Worm (Caenorhabditis elegans): ENCODE data around the gene ZK688.10.

Gene ZK688.10

ce11 chrIII:7854494-7855184, 42.2 kb downstream of the ZK688.10 start, which contains the start of gene rpl-35:
rpl-35 (plus strand) TSS chrIII:7855134.
- TF ChIP-seq F39B2.1 (GFP tag; IDR thresholded peaks at IDR 0.05) = peak; percentile 95
- peak; percentile 97 for TF ChIP-seq cebp-1 (GFP tag; IDR thresholded peaks at IDR 0.05)
- peak; percentile 99 for TF ChIP-seq cebp-1 (tag; optimal IDR thresholded peaks at IDR 0.05)
- peak; percentile 10 for TF ChIP-seq ama-1 (optimal IDR thresholded peaks at IDR 0.05)
- TF ChIP-seq ama-1 (GFP tag; optimal IDR thresholded peaks at IDR 0.05) = peak; percentile 62 to 79
- peak; percentile 98 for TF ChIP-seq aptf-2 (GFP tag; conservative IDR thresholded peaks at IDR 0.05)
- peak; percentile 93 for TF ChIP-seq sea-2 (GFP tag; IDR thresholded peaks at IDR 0.05)
- peak; percentile 96 for TF ChIP-seq ztf-22 (GFP tag; optimal IDR thresholded peaks at IDR 0.05)
- peak; percentile 94 for TF ChIP-seq madf-8 (GFP tag; conservative IDR thresholded peaks at IDR 0.05)
- TF ChIP-seq nhr-90 (tag; optimal IDR thresholded peaks at IDR 0.05) = peak; percentile 93
- peak; percentile 57 for TF ChIP-seq B0261.1 (tag; optimal IDR thresholded peaks at IDR 0.05)
- peak; percentile 93 for TF ChIP-seq gei-17 (GFP tag; optimal IDR thresholded peaks at IDR 0.05)
- peak; percentile 90 for TF ChIP-seq attf-6 (GFP tag; IDR thresholded peaks at IDR 0.05)
- TF ChIP-seq Y95B8A.8 (GFP tag; IDR thresholded peaks at IDR 0.05) = peak; percentile 100
- peak; percentile 73 for TF ChIP-seq fkh-3 (tag; optimal IDR thresholded peaks at IDR 0.05)
- TF ChIP-seq nhr-179 (tag; optimal IDR thresholded peaks at IDR 0.05) = no peak
- TF ChIP-seq Y67H2A.10 (GFP tag; conservative IDR thresholded peaks at IDR 0.05) = peak; percentile 97
- peak; percentile 93; the same call in 1 of the 2 replicates for TF ChIP-seq ceh-40 (GFP tag; IDR thresholded peaks at IDR 0.05)
- TF ChIP-seq let-607 (tag; optimal IDR thresholded peaks at IDR 0.05) = peak; percentile 94 to 97
- peak; percentile 96; the same call in 1 of the 2 replicates for TF ChIP-seq aptf-3 (GFP tag; IDR thresholded peaks at IDR 0.05)
- TF ChIP-seq snpc-1.3 (tag; optimal IDR thresholded peaks at IDR 0.05; ENCODE audit: insufficient read depth) = peak; percentile 98
- TF ChIP-seq F10E7.11 (tag; optimal IDR thresholded peaks at IDR 0.05) = peak; percentile 89
- TF ChIP-seq pbrm-1 (GFP tag; IDR thresholded peaks at IDR 0.05) = peak; percentile 100
- peak; percentile 98 for TF ChIP-seq nhr-80 (tag; optimal IDR thresholded peaks at IDR 0.05)
- peak; percentile 85 for TF ChIP-seq egrh-3 (GFP tag; IDR thresholded peaks at IDR 0.05)
- peak; percentile 99 for TF ChIP-seq lir-1 (GFP tag; conservative IDR thresholded peaks at IDR 0.05)
- peak; percentile 86 for TF ChIP-seq mel-28 (tag; optimal IDR thresholded peaks at IDR 0.05; ENCODE audit: borderline replicate concordance)
- peak; percentile 99 for TF ChIP-seq egl-44 (GFP tag; IDR thresholded peaks at IDR 0.05)
- peak; percentile 100 for TF ChIP-seq B0336.3 (GFP tag; IDR thresholded peaks at IDR 0.05)
- peak; percentile 99 for TF ChIP-seq ZK185.1 (tag; optimal IDR thresholded peaks at IDR 0.05; ENCODE audit: poor library complexity, severe bottlenecking)
- TF ChIP-seq hmg-20 (GFP tag; IDR thresholded peaks at IDR 0.05) = peak; percentile 96
- peak; percentile 96 for TF ChIP-seq F33H1.4 (GFP tag; IDR thresholded peaks at IDR 0.05)
- peak; percentile 100 for TF ChIP-seq C17E4.6 (GFP tag; IDR thresholded peaks at IDR 0.05)
- peak; percentile 99 for TF ChIP-seq let-526 (GFP tag; IDR thresholded peaks at IDR 0.05)
- peak; percentile 99 for TF ChIP-seq K11D2.4 (GFP tag; IDR thresholded peaks at IDR 0.05)
- peak; percentile 92 for TF ChIP-seq attf-3 (GFP tag; conservative IDR thresholded peaks at IDR 0.05)
- TF ChIP-seq lin-35 (GFP tag; optimal IDR thresholded peaks at IDR 0.05) = peak; percentile 97 to 100 (median 99)
- TF ChIP-seq tbp1 (GFP tag; optimal IDR thresholded peaks at IDR 0.05) = peak; percentile 83
- TF ChIP-seq F22D6.2 (tag; optimal IDR thresholded peaks at IDR 0.05) = peak; percentile 94
- TF ChIP-seq rpc-1 (optimal IDR thresholded peaks at IDR 0.05) = peak; percentile 45
- TF ChIP-seq rpc-1 (tag; optimal IDR thresholded peaks at IDR 0.05) = peak; percentile 21
- no peak for TF ChIP-seq hlh-12 (tag; optimal IDR thresholded peaks at IDR 0.05)
- TF ChIP-seq snpc-1.1 (tag; optimal IDR thresholded peaks at IDR 0.05; ENCODE audit: insufficient read depth) = peak; percentile 85
- peak; percentile 97 for TF ChIP-seq ztf-25 (GFP tag; IDR thresholded peaks at IDR 0.05)
- TF ChIP-seq tbx-9 (tag; optimal IDR thresholded peaks at IDR 0.05; ENCODE audit: borderline replicate concordance) = peak; percentile 48
- TF ChIP-seq Y56A3A.18 (GFP tag; IDR thresholded peaks at IDR 0.05) = peak; percentile 99; the same call in 1 of the 2 replicates
- peak; percentile 99 for TF ChIP-seq efl-1 (GFP tag; optimal IDR thresholded peaks at IDR 0.05)

Data from whole organism, young adult.